Worm (Caenorhabditis elegans): Measurements from ENCODE around the gene R01B10.2.

The R01B10.2 gene

DNA sequence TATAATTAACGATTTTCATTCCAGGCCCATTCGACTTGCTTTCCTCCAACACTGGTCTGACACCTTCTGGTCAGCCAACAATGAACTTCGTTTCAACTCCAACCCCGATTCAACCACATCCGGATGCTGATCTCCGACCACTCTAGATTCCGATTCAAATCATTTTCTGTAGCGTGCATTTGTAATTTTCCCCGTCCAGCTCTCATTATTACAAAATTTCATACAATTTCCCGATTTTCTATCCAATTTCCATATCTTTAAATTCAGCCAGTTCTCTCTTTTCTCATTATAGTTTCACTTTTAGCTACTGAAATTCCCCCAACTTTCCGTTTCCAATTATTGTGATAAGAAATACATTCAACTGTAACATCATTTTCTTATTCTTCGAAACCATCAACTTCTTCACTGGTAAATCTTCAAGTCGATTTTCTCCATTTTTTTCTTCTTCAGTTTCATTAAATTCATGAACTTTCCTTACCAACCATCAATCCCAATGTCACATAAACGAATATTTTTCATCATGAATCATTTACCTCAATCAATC, 25.7 kb downstream of the R01B10.2 start:
- no peak for TF ChIP-seq mab-5 (tag; optimal IDR thresholded peaks at IDR 0.05)
- TF ChIP-seq nhr-28 (tag; optimal IDR thresholded peaks at IDR 0.05), result no peak
- no peak for TF ChIP-seq bed-3 (GFP tag; optimal IDR thresholded peaks at IDR 0.05)
- TF ChIP-seq unc-120 (tag; optimal IDR thresholded peaks at IDR 0.05; ENCODE audit: poor library complexity, severe bottlenecking), result no peak
- TF ChIP-seq ztf-11 (tag; optimal IDR thresholded peaks at IDR 0.05), result no peak
- TF ChIP-seq zip-8 (tag; optimal IDR thresholded peaks at IDR 0.05), result no peak
- no peak for TF ChIP-seq ceh-43 (GFP tag; optimal IDR thresholded peaks at IDR 0.05)
- TF ChIP-seq sptf-1 (tag; optimal IDR thresholded peaks at IDR 0.05), result no peak
- TF ChIP-seq mls-2 (tag; optimal IDR thresholded peaks at IDR 0.05), result no peak
- TF ChIP-seq elt-1 (tag; optimal IDR thresholded peaks at IDR 0.05; ENCODE audit: borderline replicate concordance, insufficient read depth), result no peak
- no peak for TF ChIP-seq ces-1 (GFP tag; optimal IDR thresholded peaks at IDR 0.05)
- TF ChIP-seq nhr-237 (tag; optimal IDR thresholded peaks at IDR 0.05), result no peak
- TF ChIP-seq cnd-1 (tag; optimal IDR thresholded peaks at IDR 0.05), result no peak
- TF ChIP-seq blmp-1 (tag; optimal IDR thresholded peaks at IDR 0.05), result no peak

DNA sequence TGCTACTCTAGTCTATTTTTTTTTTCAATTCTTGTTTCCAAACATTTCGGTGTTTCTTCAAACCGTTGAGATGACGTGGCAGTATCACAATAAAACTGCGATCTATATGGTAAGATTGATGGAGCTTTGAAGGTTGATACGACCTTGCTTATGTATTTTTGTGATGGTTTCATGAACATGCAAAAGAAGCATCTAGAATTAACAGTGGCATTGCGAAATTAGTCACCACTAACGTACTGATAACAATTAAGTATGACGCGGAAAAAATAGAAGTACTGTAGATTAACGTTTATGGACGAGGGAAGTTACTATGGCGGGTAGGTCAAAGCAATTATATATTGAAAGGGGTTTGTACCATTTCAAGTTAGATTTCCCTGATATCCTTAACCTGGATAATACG, 28.9 kb downstream of the R01B10.2 start:
- TF ChIP-seq nhr-12 (tag; optimal IDR thresholded peaks at IDR 0.05) (no peak), elt-1 (tag; optimal IDR thresholded peaks at IDR 0.05; ENCODE audit: borderline replicate concordance, insufficient read depth) (no peak), ceh-43 (GFP tag; optimal IDR thresholded peaks at IDR 0.05) (no peak), nhr-237 (tag; optimal IDR thresholded peaks at IDR 0.05) (no peak), elt-3 (tag; optimal IDR thresholded peaks at IDR 0.05) (no peak), mep-1 (tag; optimal IDR thresholded peaks at IDR 0.05) (no peak)

DNA sequence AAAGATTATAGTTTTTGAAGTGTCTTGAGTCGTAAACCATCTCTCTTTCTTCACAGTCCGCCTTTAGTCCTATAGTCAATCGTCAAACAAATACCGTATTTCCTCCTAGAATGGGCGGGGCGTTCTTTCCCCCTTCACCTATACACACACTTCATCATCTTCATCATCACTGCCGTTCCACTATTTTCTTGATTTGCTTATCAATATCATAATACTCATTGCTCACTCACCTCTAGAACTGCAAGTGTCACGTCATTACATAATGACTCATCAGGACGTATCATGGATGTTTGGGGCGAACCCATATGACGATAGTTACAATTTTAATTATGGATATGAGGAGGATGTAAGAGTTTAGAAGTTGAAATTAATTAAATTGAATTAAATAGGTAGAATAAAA, 30.6 kb downstream of the R01B10.2 start:
- no peak for TF ChIP-seq ceh-39 (tag; optimal IDR thresholded peaks at IDR 0.05)
- no peak for TF ChIP-seq nhr-28 (tag; optimal IDR thresholded peaks at IDR 0.05)
- no peak for TF ChIP-seq unc-62 (GFP tag; optimal IDR thresholded peaks at IDR 0.05)
- no peak for TF ChIP-seq tbx-8 (GFP tag; optimal IDR thresholded peaks at IDR 0.05)
- no peak for TF ChIP-seq nhr-237 (tag; optimal IDR thresholded peaks at IDR 0.05)
- no peak for TF ChIP-seq ceh-83 (GFP tag; optimal IDR thresholded peaks at IDR 0.05)
- TF ChIP-seq ham-2 (GFP tag; optimal IDR thresholded peaks at IDR 0.05), result no peak
- TF ChIP-seq bed-3 (GFP tag; optimal IDR thresholded peaks at IDR 0.05), result no peak
- TF ChIP-seq mls-2 (tag; optimal IDR thresholded peaks at IDR 0.05), result no peak
- no peak for TF ChIP-seq lin-32 (GFP tag; optimal IDR thresholded peaks at IDR 0.05)
- no peak for TF ChIP-seq ztf-11 (tag; optimal IDR thresholded peaks at IDR 0.05)
- TF ChIP-seq sem-2 (GFP tag; optimal IDR thresholded peaks at IDR 0.05), result no peak
- TF ChIP-seq elt-3 (tag; optimal IDR thresholded peaks at IDR 0.05), result no peak
- TF ChIP-seq unc-120 (tag; optimal IDR thresholded peaks at IDR 0.05; ENCODE audit: poor library complexity, severe bottlenecking), result no peak

DNA sequence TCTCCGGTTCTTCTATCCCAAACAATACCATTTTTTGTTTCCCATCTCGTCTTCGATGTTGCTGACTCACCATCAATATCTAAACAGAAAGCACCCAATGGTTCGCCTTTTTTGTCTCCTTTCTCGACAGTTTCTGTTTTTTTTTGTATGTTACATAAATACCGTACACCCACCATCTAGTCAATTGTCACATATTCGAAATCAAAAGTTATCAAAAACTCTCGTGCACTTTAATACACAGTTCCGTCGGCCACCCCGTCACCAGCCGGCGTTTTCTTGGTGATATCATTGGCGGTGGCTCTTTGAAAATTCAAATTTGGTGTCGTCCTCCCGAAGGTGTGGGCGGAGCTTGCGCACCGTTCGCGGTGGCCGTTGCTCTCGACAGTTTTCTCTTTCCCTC, 33.3 kb downstream of the R01B10.2 start:
- TF ChIP-seq snpc-4 (tag; optimal IDR thresholded peaks at IDR 0.05), result no peak
- no peak for TF ChIP-seq zip-8 (tag; optimal IDR thresholded peaks at IDR 0.05)
- TF ChIP-seq mep-1 (tag; optimal IDR thresholded peaks at IDR 0.05), result no peak
- no peak for TF ChIP-seq pha-4 (tag; optimal IDR thresholded peaks at IDR 0.05)

ce11 chrV:6003301-6003700, 38.0 kb downstream of the R01B10.2 start, which contains the start of gene fos-1:
fos-1 (plus strand) TSS chrV:6003601.
- TF ChIP-seq nhr-76 (tag; optimal IDR thresholded peaks at IDR 0.05), result no peak
- no peak for TF ChIP-seq lin-32 (GFP tag; optimal IDR thresholded peaks at IDR 0.05)
- TF ChIP-seq bed-3 (GFP tag; optimal IDR thresholded peaks at IDR 0.05), result no peak
- no peak for TF ChIP-seq zip-8 (tag; optimal IDR thresholded peaks at IDR 0.05)
- no peak for TF ChIP-seq unc-120 (tag; optimal IDR thresholded peaks at IDR 0.05; ENCODE audit: poor library complexity, severe bottlenecking)
- no peak for TF ChIP-seq mls-2 (tag; optimal IDR thresholded peaks at IDR 0.05)
- TF ChIP-seq hlh-1 (tag; optimal IDR thresholded peaks at IDR 0.05), result no peak
- TF ChIP-seq nhr-12 (tag; optimal IDR thresholded peaks at IDR 0.05), result no peak
- no peak for TF ChIP-seq sptf-1 (tag; optimal IDR thresholded peaks at IDR 0.05)
- no peak for TF ChIP-seq nhr-237 (tag; optimal IDR thresholded peaks at IDR 0.05)
- no peak for TF ChIP-seq tbx-8 (GFP tag; optimal IDR thresholded peaks at IDR 0.05)
- TF ChIP-seq ceh-43 (GFP tag; optimal IDR thresholded peaks at IDR 0.05), result no peak
- TF ChIP-seq unc-62 (GFP tag; optimal IDR thresholded peaks at IDR 0.05), result no peak

- TF ChIP-seq hlh-1 (tag; optimal IDR thresholded peaks at IDR 0.05) (no peak), cnd-1 (tag; optimal IDR thresholded peaks at IDR 0.05) (no peak), mep-1 (tag; optimal IDR thresholded peaks at IDR 0.05) (peak; percentile 49), pha-4 (tag; optimal IDR thresholded peaks at IDR 0.05) (peak; percentile 73), mls-2 (tag; optimal IDR thresholded peaks at IDR 0.05) (no peak), drap-1 (GFP tag; optimal IDR thresholded peaks at IDR 0.05) (no peak), sem-2 (GFP tag; optimal IDR thresholded peaks at IDR 0.05) (no peak), ceh-43 (GFP tag; optimal IDR thresholded peaks at IDR 0.05) (no peak), nhr-12 (tag; optimal IDR thresholded peaks at IDR 0.05) (no peak), ces-1 (GFP tag; optimal IDR thresholded peaks at IDR 0.05) (peak; percentile 45), tbx-8 (GFP tag; optimal IDR thresholded peaks at IDR 0.05) (no peak), unc-62 (GFP tag; optimal IDR thresholded peaks at IDR 0.05) (peak; percentile 48), nhr-28 (tag; optimal IDR thresholded peaks at IDR 0.05) (no peak), blmp-1 (tag; optimal IDR thresholded peaks at IDR 0.05) (peak; percentile 93), ceh-83 (GFP tag; optimal IDR thresholded peaks at IDR 0.05) (no peak), unc-120 (tag; optimal IDR thresholded peaks at IDR 0.05; ENCODE audit: poor library complexity, severe bottlenecking) (peak; percentile 41), unc-39 (tag; optimal IDR thresholded peaks at IDR 0.05) (no peak), elt-3 (tag; optimal IDR thresholded peaks at IDR 0.05) (peak; percentile 64), zip-8 (tag; optimal IDR thresholded peaks at IDR 0.05) (no peak), mab-5 (tag; optimal IDR thresholded peaks at IDR 0.05) (no peak), M03D4.4 (tag; optimal IDR thresholded peaks at IDR 0.05) (no peak), elt-1 (tag; optimal IDR thresholded peaks at IDR 0.05; ENCODE audit: borderline replicate concordance, insufficient read depth) (no peak), snpc-4 (tag; optimal IDR thresholded peaks at IDR 0.05) (no peak), lin-32 (GFP tag; optimal IDR thresholded peaks at IDR 0.05) (no peak), flh-1 (GFP tag; optimal IDR thresholded peaks at IDR 0.05) (no peak), nhr-76 (tag; optimal IDR thresholded peaks at IDR 0.05) (no peak), bed-3 (GFP tag; optimal IDR thresholded peaks at IDR 0.05) (no peak), lsy-2 (tag; optimal IDR thresholded peaks at IDR 0.05) (peak; percentile 14), nhr-237 (tag; optimal IDR thresholded peaks at IDR 0.05) (peak; percentile 76)
Observed at ce11 chrV:6000368-6000802, 40.9 kb downstream of the R01B10.2 start.

Measured in whole organism, mixed stage, embryonic.